Worm (Caenorhabditis elegans): ENCODE measurements around the gene sre-37.

DNA sequence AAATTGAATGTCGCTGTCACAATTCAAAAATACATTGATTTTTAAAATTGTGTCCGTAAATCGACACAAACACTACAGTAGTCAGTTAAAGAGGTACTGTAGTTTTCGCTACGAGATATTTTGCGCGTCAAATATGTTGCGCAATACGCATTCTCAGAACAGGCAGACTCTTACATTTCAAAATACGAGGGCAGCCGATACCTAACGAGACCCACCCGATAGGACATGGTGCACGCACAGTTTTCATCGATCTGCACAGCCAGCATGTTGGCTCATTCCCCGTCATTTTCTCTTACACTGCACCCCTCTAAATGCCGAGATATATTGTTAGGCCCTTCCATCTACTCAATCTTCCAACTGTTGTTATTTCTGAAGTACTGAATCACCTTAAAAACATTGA is 3.4 kb upstream of the sre-37 start, which contains the start of gene F15A4.2:
- TF ChIP-seq snpc-4 (GFP tag; optimal IDR thresholded peaks at IDR 0.05) (no peak), snpc-4 (tag; optimal IDR thresholded peaks at IDR 0.05) (no peak), lin-35 (GFP tag; optimal IDR thresholded peaks at IDR 0.05) (no peak), ZK185.1 (tag; optimal IDR thresholded peaks at IDR 0.05; ENCODE audit: poor library complexity, severe bottlenecking) (no peak), ama-1 (optimal IDR thresholded peaks at IDR 0.05) (no peak), ama-1 (GFP tag; optimal IDR thresholded peaks at IDR 0.05) (no peak), fkh-3 (tag; optimal IDR thresholded peaks at IDR 0.05) (no peak), sea-2 (GFP tag; IDR thresholded peaks at IDR 0.05) (no peak)

All from whole organism, young adult.